Fruit fly (Drosophila melanogaster) whole organism, embryonic: ENCODE measurements around the gene r-l.

Experiments
- Adf1 ChIP-seq: fragments of 200-800 bp; sonication (Bioruptor generic); IDR thresholded peaks from 2 replicates; pipeline ENCODE4 v1.3.6; 2022; ENCODE audit warnings: missing biosample characterization, missing genetic modification characterization
- BEAF-32 ChIP-seq: fragments of 200-800 bp; sonication (Bioruptor generic); optimal IDR thresholded peaks from 3 replicates; lab custom pipeline; 2017; ENCODE audit warnings: missing biosample characterization, missing genetic modification characterization, mild to moderate bottlenecking, moderate library complexity, missing genetic modification reagents
- CG10979 ChIP-seq: fragments of 200-800 bp; sonication (Bioruptor generic); optimal IDR thresholded peaks from 2 replicates; lab custom pipeline; 2018; ENCODE audit warnings: missing biosample characterization, mild to moderate bottlenecking, missing genetic modification characterization, moderate library complexity
- CG11560 ChIP-seq: fragments of 200-800 bp; sonication (Bioruptor generic); IDR thresholded peaks from 3 replicates; pipeline ENCODE4 v1.3.6; 2022; ENCODE audit warnings: missing biosample characterization, missing genetic modification characterization
- CG11695 ChIP-seq: fragments of 200-800 bp; sonication (Bioruptor generic); IDR thresholded peaks from 3 replicates; pipeline ENCODE4 v1.3.6; 2022; ENCODE audit warnings: missing biosample characterization, missing genetic modification characterization
- CG12219 ChIP-seq: fragments of 200-800 bp; sonication (Bioruptor generic); optimal IDR thresholded peaks from 3 replicates; lab custom pipeline; 2018; ENCODE audit warnings: missing biosample characterization, mild to moderate bottlenecking, missing genetic modification characterization
- CG12299 ChIP-seq: fragments of 200-800 bp; sonication (Bioruptor generic); optimal IDR thresholded peaks from 2 replicates; lab custom pipeline; 2018; ENCODE audit warnings: missing biosample characterization, mild to moderate bottlenecking, missing genetic modification characterization
- CG12769 ChIP-seq: fragments of 200-800 bp; sonication (Bioruptor generic); optimal IDR thresholded peaks from 2 replicates; lab custom pipeline; 2019; ENCODE audit warnings: missing biosample characterization, mild to moderate bottlenecking, missing genetic modification characterization, moderate library complexity
- CG13287 ChIP-seq: fragments of 200-800 bp; sonication (Bioruptor generic); IDR thresholded peaks from 2 replicates; pipeline ENCODE4 v1.3.6; 2022; ENCODE audit warnings: missing biosample characterization, missing genetic modification characterization; ENCODE audit not compliant: partially characterized antibody
- CG14667 ChIP-seq: fragments of 200-800 bp; sonication (Bioruptor generic); IDR thresholded peaks from 2 replicates; pipeline ENCODE4 v1.3.6; 2022; ENCODE audit warnings: missing biosample characterization, missing genetic modification characterization
- CG17802 ChIP-seq: fragments of 200-800 bp; sonication (Bioruptor generic); optimal IDR thresholded peaks from 2 replicates; lab custom pipeline; 2018; ENCODE audit warnings: missing biosample characterization, mild to moderate bottlenecking, missing genetic modification characterization, moderate library complexity
- CG17829 ChIP-seq: fragments of 200-800 bp; optimal IDR thresholded peaks from 2 replicates; lab custom pipeline; 2019; ENCODE audit warnings: missing biosample characterization, mild to moderate bottlenecking, missing genetic modification characterization, moderate library complexity
- CG17912 ChIP-seq: fragments of 200-800 bp; sonication (Bioruptor generic); optimal IDR thresholded peaks from 2 replicates; lab custom pipeline; 2018; ENCODE audit warnings: missing biosample characterization, mild to moderate bottlenecking, missing genetic modification characterization
- CG1832 ChIP-seq: fragments of 200-800 bp; sonication (Bioruptor generic); optimal IDR thresholded peaks from 2 replicates; lab custom pipeline; 2017; ENCODE audit warnings: missing biosample characterization, mild to moderate bottlenecking, missing genetic modification characterization, inconsistent platforms
- CG31365 ChIP-seq: fragments of 200-800 bp; sonication (Bioruptor generic); optimal IDR thresholded peaks from 2 replicates; lab custom pipeline; 2018; ENCODE audit warnings: missing biosample characterization, mild to moderate bottlenecking, missing genetic modification characterization
- CG4617 ChIP-seq: fragments of 200-800 bp; sonication (Bioruptor generic); optimal IDR thresholded peaks from 3 replicates; lab custom pipeline; 2016; ENCODE audit warnings: missing biosample characterization, missing genetic modification characterization, borderline replicate concordance
- CG8089 ChIP-seq: fragments of 200-800 bp; sonication (Bioruptor generic); optimal IDR thresholded peaks from 3 replicates; lab custom pipeline; 2016; ENCODE audit warnings: missing biosample characterization, missing genetic modification characterization
- CG9932 ChIP-seq: fragments of 200-800 bp; sonication (Bioruptor generic); IDR thresholded peaks from 2 replicates; pipeline ENCODE4 v1.3.6; 2022; ENCODE audit warnings: missing biosample characterization, missing genetic modification characterization
- CHES-1-like ChIP-seq: fragments of 200-800 bp; sonication (Bioruptor generic); optimal IDR thresholded peaks from 2 replicates; lab custom pipeline; 2016; ENCODE audit warnings: missing biosample characterization, missing genetic modification characterization
- CTCF ChIP-seq: fragments of 200-800 bp; sonication (Bioruptor generic); optimal IDR thresholded peaks from 2 replicates; lab custom pipeline; 2017; ENCODE audit warnings: missing biosample characterization, mild to moderate bottlenecking, missing genetic modification characterization, moderate library complexity
- Dp ChIP-seq: fragments of 200-800 bp; sonication (Bioruptor generic); optimal IDR thresholded peaks from 2 replicates; lab custom pipeline; 2018; ENCODE audit warnings: missing biosample characterization, mild to moderate bottlenecking, missing genetic modification characterization, moderate library complexity
- E2f2 ChIP-seq: fragments of 200-800 bp; sonication (Bioruptor generic); IDR thresholded peaks from 2 replicates; pipeline ENCODE4 v1.3.6; 2022; ENCODE audit warnings: missing biosample characterization, missing genetic modification characterization
- Ets65A ChIP-seq: fragments of 200-800 bp; sonication (Bioruptor generic); peaks from one replicate; lab custom pipeline; 2016; ENCODE audit warnings: missing biosample characterization, missing genetic modification characterization
- Fer1 ChIP-seq: fragments of 200-800 bp; sonication (Bioruptor generic); optimal IDR thresholded peaks from 2 replicates; lab custom pipeline; 2017; ENCODE audit warnings: missing biosample characterization, mild to moderate bottlenecking, missing genetic modification characterization
- HLH4C ChIP-seq: fragments of 200-800 bp; sonication (Bioruptor generic); IDR thresholded peaks from 3 replicates; pipeline ENCODE4 v1.3.6; 2022; ENCODE audit warnings: missing biosample characterization, missing genetic modification characterization; ENCODE audit not compliant: partially characterized antibody
- Lim3 ChIP-seq: fragments of 200-800 bp; sonication (Bioruptor generic); IDR thresholded peaks from 2 replicates; pipeline ENCODE4 v1.3.6; 2022; ENCODE audit warnings: missing biosample characterization, missing genetic modification characterization
- MBD-R2 ChIP-seq: fragments of 200-800 bp; sonication (Bioruptor generic); IDR thresholded peaks from 2 replicates; pipeline ENCODE4 v1.3.6; 2022; ENCODE audit warnings: missing biosample characterization, missing genetic modification characterization
- Rx ChIP-seq: fragments of 200-800 bp; sonication (Bioruptor generic); IDR thresholded peaks from 2 replicates; pipeline ENCODE4 v1.3.6; 2022; ENCODE audit warnings: missing biosample characterization, missing genetic modification characterization
- Sry-δ ChIP-seq: fragments of 200-800 bp; sonication (Bioruptor generic); optimal IDR thresholded peaks from 2 replicates; lab custom pipeline; 2016; ENCODE audit warnings: missing biosample characterization, missing genetic modification characterization
- Stat92E ChIP-seq, 3 experiments: fragments of >200 bp in 2 of 3; fragments of 200-800 bp in 1 of 3; sonication (Bioruptor generic) in 1 of 3; optimal IDR thresholded peaks; 2 replicates each; lab custom pipeline; 2017 to 2019; ENCODE audit warnings: missing biosample characterization in 3 of 3, missing genetic modification characterization in 3 of 3, mild to moderate bottlenecking in 1 of 3, moderate library complexity in 1 of 3
- Usf ChIP-seq: fragments of 200-800 bp; sonication (Bioruptor generic); optimal IDR thresholded peaks from 2 replicates; lab custom pipeline; 2017; ENCODE audit warnings: missing genotype, missing biosample characterization, missing genetic modification characterization
- bcd ChIP-seq: fragments of 200-800 bp; sonication (Bioruptor generic); optimal IDR thresholded peaks from 2 replicates; lab custom pipeline; 2017; ENCODE audit warnings: missing biosample characterization, mild to moderate bottlenecking, missing genetic modification characterization
- cg ChIP-seq: fragments of 200-800 bp; sonication (Bioruptor generic); optimal IDR thresholded peaks from 3 replicates; lab custom pipeline; 2019; ENCODE audit warnings: missing biosample characterization, mild to moderate bottlenecking, missing genetic modification characterization, moderate library complexity
- chm ChIP-seq: fragments of 200-800 bp; sonication (Bioruptor generic); IDR thresholded peaks from 2 replicates; pipeline ENCODE4 v1.3.6; 2022; ENCODE audit warnings: missing biosample characterization, missing genetic modification characterization
- crc ChIP-seq: fragments of 200-800 bp; sonication (Bioruptor generic); optimal IDR thresholded peaks from 2 replicates; lab custom pipeline; 2016; ENCODE audit warnings: missing biosample characterization, missing genetic modification characterization
- da ChIP-seq: fragments of 200-800 bp; sonication (Bioruptor generic); optimal IDR thresholded peaks from 2 replicates; lab custom pipeline; 2016; ENCODE audit warnings: missing biosample characterization, missing genetic modification characterization
- dmrt11E ChIP-seq: fragments of 200-800 bp; sonication (Bioruptor generic); optimal IDR thresholded peaks from 3 replicates; lab custom pipeline; 2018; ENCODE audit warnings: missing biosample characterization, mild to moderate bottlenecking, missing genetic modification characterization, moderate library complexity
- ftz-f1 ChIP-seq: fragments of 200-800 bp; sonication (Bioruptor generic); optimal IDR thresholded peaks from 2 replicates; lab custom pipeline; 2016; ENCODE audit warnings: missing biosample characterization, missing genetic modification characterization
- grau ChIP-seq: fragments of 200-800 bp; optimal IDR thresholded peaks from 3 replicates; lab custom pipeline; 2019; ENCODE audit warnings: missing biosample characterization, mild to moderate bottlenecking, missing genetic modification characterization, moderate library complexity
- gro ChIP-seq: fragments of 200-800 bp; sonication (Bioruptor generic); optimal IDR thresholded peaks from 2 replicates; lab custom pipeline; 2016; ENCODE audit warnings: missing biosample characterization, missing genetic modification characterization
- her ChIP-seq: fragments of 200-800 bp; sonication (Bioruptor generic); optimal IDR thresholded peaks from 2 replicates; lab custom pipeline; 2016; ENCODE audit warnings: missing biosample characterization, missing genetic modification characterization
- lilli ChIP-seq: fragments of 200-800 bp; sonication (Bioruptor generic); optimal IDR thresholded peaks from 3 replicates; lab custom pipeline; 2016; ENCODE audit warnings: missing biosample characterization, missing genetic modification characterization
- lmd ChIP-seq: fragments of 200-800 bp; sonication (Bioruptor generic); IDR thresholded peaks from 2 replicates; pipeline ENCODE4 v1.3.6; 2022; ENCODE audit warnings: missing biosample characterization, missing genetic modification characterization
- nerfin-2 ChIP-seq: fragments of 200-800 bp; sonication (Bioruptor generic); IDR thresholded peaks from 2 replicates; pipeline ENCODE4 v1.3.6; 2022; ENCODE audit warnings: missing biosample characterization, missing genetic modification characterization; ENCODE audit not compliant: partially characterized antibody
- pho ChIP-seq: fragments of 200-800 bp; sonication (Bioruptor generic); optimal IDR thresholded peaks from 2 replicates; lab custom pipeline; 2016; ENCODE audit warnings: missing biosample characterization, missing genetic modification characterization
- pros ChIP-seq: fragments of 200-800 bp; sonication (Bioruptor generic); optimal IDR thresholded peaks from 3 replicates; lab custom pipeline; 2019; ENCODE audit warnings: missing biosample characterization, mild to moderate bottlenecking, missing genetic modification characterization, moderate library complexity
- rib ChIP-seq: fragments of 200-800 bp; sonication (Bioruptor generic); IDR thresholded peaks from 2 replicates; pipeline ENCODE4 v1.3.6; 2022; ENCODE audit warnings: missing biosample characterization, missing genetic modification characterization
- row ChIP-seq: fragments of 200-800 bp; sonication (Bioruptor generic); IDR thresholded peaks from 3 replicates; pipeline ENCODE4 v1.3.6; 2022; ENCODE audit warnings: missing biosample characterization, missing genetic modification characterization
- zf30C ChIP-seq: fragments of 200-800 bp; sonication (Bioruptor generic); optimal IDR thresholded peaks from 3 replicates; lab custom pipeline; 2018; ENCODE audit warnings: missing biosample characterization, mild to moderate bottlenecking, missing genetic modification characterization

r-l gene

dm6 chr3R:21060430-21061245 lies 12.5 kb downstream of the r-l start, which contains the start of gene Mvl (continued):
- TF ChIP-seq CHES-1-like (GFP tag; lab: Kevin White, UChicago) = peak; percentile 5
- TF ChIP-seq CG1832 (GFP tag; lab: Kevin White, UChicago) = peak; percentile 74
- TF ChIP-seq pros (GFP tag; lab: Kevin White, UChicago) = peak; percentile 79
- peak; percentile 38 for TF ChIP-seq Sry-δ
- TF ChIP-seq da (GFP tag; lab: Kevin White, UChicago) = no peak
- TF ChIP-seq nerfin-2 (GFP tag; lab: Robert Waterston, UW) = peak; percentile 43; the same call in 1 of the 2 replicates
- TF ChIP-seq HLH4C (GFP tag; lab: Robert Waterston, UW) = no peak; the same call in 2 of the 3 replicates
- TF ChIP-seq Lim3 (GFP tag; lab: Robert Waterston, UW) = no peak
- peak; percentile 30 for TF ChIP-seq CTCF (GFP tag; lab: Kevin White, UChicago)
- 0 out of 2 replicates have a peak, but pooled peaks have one; percentile 41 for TF ChIP-seq CG13287
- TF ChIP-seq CG31365 (tag; lab: Kevin White, UChicago) = peak; percentile 2
- TF ChIP-seq gro = peak; percentile 48
- TF ChIP-seq rib (GFP tag; lab: Robert Waterston, UW) = no peak; the same call in 1 of the 2 replicates
- TF ChIP-seq row (GFP tag; lab: Robert Waterston, UW) = 0 out of 3 replicates have a peak, but pooled peaks have one; percentile 21
- TF ChIP-seq cg = peak; percentile 83
- peak; percentile 79 for TF ChIP-seq Dp (GFP tag; lab: Kevin White, UChicago)
- peak; percentile 29 for TF ChIP-seq Fer1 (GFP tag; lab: Kevin White, UChicago)
- TF ChIP-seq Adf1 (GFP tag; lab: Robert Waterston, UW) = peak; percentile 29; the same call in 1 of the 2 replicates
- peak; percentile 41 for TF ChIP-seq BEAF-32 (GFP tag; lab: Kevin White, UChicago)
- no peak for TF ChIP-seq lmd (GFP tag; lab: Robert Waterston, UW)
- TF ChIP-seq CG11560 (tag; lab: Robert Waterston, UW) = no peak
- TF ChIP-seq E2f2 = peak; percentile 82; the same call in 1 of the 2 replicates
- TF ChIP-seq CG17912 (GFP tag; lab: Kevin White, UChicago) = peak; percentile 23
- no peak for TF ChIP-seq CG9932 (GFP tag; lab: Robert Waterston, UW)
- TF ChIP-seq bcd (GFP tag; lab: Kevin White, UChicago) = no peak
- TF ChIP-seq Ets65A = no peak
- TF ChIP-seq CG10979 (tag; lab: Kevin White, UChicago) = peak; percentile 5
- peak; percentile 4 for TF ChIP-seq grau
- TF ChIP-seq chm (GFP tag; lab: Robert Waterston, UW) = peak; percentile 55; the same call in 1 of the 2 replicates
- no peak for TF ChIP-seq dmrt11E (tag; lab: Kevin White, UChicago)
- no peak for TF ChIP-seq Usf (GFP tag; lab: Kevin White, UChicago)
- peak; percentile 66 for TF ChIP-seq CG17829 (tag; lab: Kevin White, UChicago)
- TF ChIP-seq CG8089 (GFP tag; lab: Kevin White, UChicago) = no peak
- no peak for TF ChIP-seq pho (GFP tag; lab: Kevin White, UChicago)
- TF ChIP-seq zf30C (GFP tag; lab: Kevin White, UChicago) = peak; percentile 9
- peak; percentile 29 for TF ChIP-seq lilli (GFP tag; lab: Kevin White, UChicago)
- TF ChIP-seq crc = no peak
- TF ChIP-seq CG14667 = no peak
- no peak for TF ChIP-seq CG12219 (GFP tag; lab: Kevin White, UChicago)
- TF ChIP-seq ftz-f1 (GFP tag; lab: Kevin White, UChicago) = peak; percentile 82
- no peak for TF ChIP-seq Rx (GFP tag; lab: Robert Waterston, UW)
- peak; percentile 49; the same call in 1 of the 2 replicates for TF ChIP-seq MBD-R2 (GFP tag; lab: Robert Waterston, UW)
- TF ChIP-seq CG17802 (tag; lab: Kevin White, UChicago) = no peak
- peak; percentile 38 for TF ChIP-seq CG12769 (tag; lab: Kevin White, UChicago)
- peak; percentile 62 for TF ChIP-seq CG4617 (GFP tag; lab: Kevin White, UChicago)
- TF ChIP-seq Stat92E (GFP tag; optimal IDR thresholded peaks at IDR 0.05; lab: Kevin White, UChicago) = peak in 1 of 3 experiments; percentile 14
- no peak for TF ChIP-seq CG12299 (tag; lab: Kevin White, UChicago)
- TF ChIP-seq CG11695 (GFP tag; lab: Robert Waterston, UW) = no peak
- no peak for TF ChIP-seq her (GFP tag; lab: Kevin White, UChicago)
